Worm (Caenorhabditis elegans) whole organism, late embryonic: ENCODE results near the gene T15B7.8.

Source experiments
- ama-1 ChIP-seq: fragments of 150-350 bp; optimal IDR thresholded peaks from 2 replicates; lab custom pipeline; 2014
- ceh-24 ChIP-seq: sonication (generic microtip); optimal IDR thresholded peaks from 2 replicates; lab custom pipeline; 2016; ENCODE audit warnings: mild to moderate bottlenecking, missing genetic modification characterization, missing compliant biosample characterization
- dve-1 ChIP-seq: sonication (generic microtip); optimal IDR thresholded peaks from 2 replicates; lab custom pipeline; 2017; ENCODE audit warnings: antibody characterized with exemption, mild to moderate bottlenecking, missing genetic modification characterization, missing compliant biosample characterization
- unc-55 ChIP-seq: sonication (generic microtip); optimal IDR thresholded peaks from 2 replicates; lab custom pipeline; 2017; ENCODE audit warnings: missing biosample characterization, missing genetic modification reagents, missing genetic modification characterization

ce11 chrV:6830755-6831227, 9.2 kb downstream of the T15B7.8 start, which contains the start of gene col-142:
- TF ChIP-seq ceh-24 (tag; lab: Kevin White, UChicago) (no peak), dve-1 (tag; lab: Kevin White, UChicago) (no peak), ama-1 (no peak), unc-55 (no peak)
